Fruit fly (Drosophila melanogaster) whole organism, prepupa: ENCODE results near the gene CG9986.

Experiments
- Blimp-1 ChIP-seq: fragments of 200-800 bp; sonication (Bioruptor generic); optimal IDR thresholded peaks from 3 replicates; lab custom pipeline; 2017; ENCODE audit warnings: missing biosample characterization, missing genetic modification characterization, mild to moderate bottlenecking, moderate library complexity, missing genetic modification reagents
- CG11294 ChIP-seq: fragments of 200-800 bp; sonication (Bioruptor generic); IDR thresholded peaks from 2 replicates; pipeline ENCODE4 v1.3.6; 2022; ENCODE audit warnings: missing biosample characterization, missing genetic modification characterization
- CG11902 ChIP-seq: fragments of 200-800 bp; sonication (Bioruptor generic); optimal IDR thresholded peaks from 3 replicates; lab custom pipeline; 2016; ENCODE audit warnings: missing biosample characterization, missing genetic modification characterization
- CG15336 ChIP-seq: fragments of 200-800 bp; sonication (Bioruptor generic); IDR thresholded peaks from 2 replicates; pipeline ENCODE4 v1.3.6; 2022; ENCODE audit warnings: missing biosample characterization, missing genetic modification characterization
- CG16779 ChIP-seq: fragments of 200-800 bp; sonication (Bioruptor generic); optimal IDR thresholded peaks from 3 replicates; lab custom pipeline; 2017; ENCODE audit warnings: missing biosample characterization, mild to moderate bottlenecking, missing genetic modification characterization
- CG3032 ChIP-seq: fragments of 200-800 bp; optimal IDR thresholded peaks from 2 replicates; lab custom pipeline; 2019; ENCODE audit warnings: missing biosample characterization, mild to moderate bottlenecking, missing genetic modification characterization, moderate library complexity
- CG32006 ChIP-seq: fragments of 200-800 bp; sonication (Bioruptor generic); optimal IDR thresholded peaks from 3 replicates; lab custom pipeline; 2017; ENCODE audit warnings: missing biosample characterization, mild to moderate bottlenecking, missing genetic modification characterization
- CG3919 ChIP-seq: fragments of 200-800 bp; sonication (Bioruptor generic); optimal IDR thresholded peaks from 3 replicates; lab custom pipeline; 2016; ENCODE audit warnings: missing biosample characterization, missing genetic modification characterization
- CG4318 ChIP-seq: fragments of 200-800 bp; sonication (Bioruptor generic); optimal IDR thresholded peaks from 3 replicates; lab custom pipeline; 2017; ENCODE audit warnings: missing biosample characterization, mild to moderate bottlenecking, missing genetic modification characterization
- CG6163 ChIP-seq: fragments of 200-800 bp; sonication (Bioruptor generic); IDR thresholded peaks from 3 replicates; pipeline ENCODE4 v1.3.6; 2022; ENCODE audit warnings: missing biosample characterization, missing genetic modification characterization
- CG6276 ChIP-seq: fragments of 200-800 bp; sonication (Bioruptor generic); optimal IDR thresholded peaks from 2 replicates; lab custom pipeline; 2017; ENCODE audit warnings: missing biosample characterization, mild to moderate bottlenecking, missing genetic modification characterization
- CG6808 ChIP-seq: fragments of 200-800 bp; sonication (Bioruptor generic); optimal IDR thresholded peaks from 3 replicates; lab custom pipeline; 2017; ENCODE audit warnings: missing biosample characterization, missing genetic modification characterization, mild to moderate bottlenecking, moderate library complexity, missing genetic modification reagents
- CG6854 ChIP-seq: fragments of 200-800 bp; sonication (Bioruptor generic); optimal IDR thresholded peaks from 2 replicates; lab custom pipeline; 2017; ENCODE audit warnings: missing biosample characterization, mild to moderate bottlenecking, missing genetic modification characterization
- CG7368 ChIP-seq: fragments of 200-800 bp; sonication (Bioruptor generic); optimal IDR thresholded peaks from 3 replicates; lab custom pipeline; 2016; ENCODE audit warnings: missing biosample characterization, missing genetic modification characterization
- CG8119 ChIP-seq: fragments of 200-800 bp; sonication (Bioruptor generic); IDR thresholded peaks from 3 replicates; pipeline ENCODE4 v1.3.6; 2022; ENCODE audit warnings: missing biosample characterization, missing genetic modification characterization
- CG8319 ChIP-seq: fragments of 200-800 bp; sonication (Bioruptor generic); optimal IDR thresholded peaks from 3 replicates; lab custom pipeline; 2016; ENCODE audit warnings: missing biosample characterization, missing genetic modification characterization
- CG8632 ChIP-seq: fragments of 200-800 bp; sonication (Bioruptor generic); optimal IDR thresholded peaks from 3 replicates; lab custom pipeline; 2016; ENCODE audit warnings: missing biosample characterization, missing genetic modification characterization
- CG9139 ChIP-seq: fragments of 200-800 bp; sonication (Bioruptor generic); optimal IDR thresholded peaks from 3 replicates; lab custom pipeline; 2017; ENCODE audit warnings: missing biosample characterization, mild to moderate bottlenecking, missing genetic modification characterization
- Eip78C ChIP-seq: fragments of 200-800 bp; sonication (Bioruptor generic); peaks from one replicate; lab custom pipeline; 2016; ENCODE audit warnings: missing biosample characterization, missing genetic modification characterization
- Eip93F ChIP-seq: fragments of 200-800 bp; sonication (Bioruptor generic); optimal IDR thresholded peaks from 2 replicates; lab custom pipeline; 2016; ENCODE audit warnings: missing biosample characterization, mild to moderate bottlenecking, missing genetic modification characterization
- Gug ChIP-seq: fragments of 200-800 bp; sonication (Bioruptor generic); IDR thresholded peaks from 2 replicates; pipeline ENCODE4 v1.3.6; 2022; ENCODE audit warnings: missing biosample characterization, missing genetic modification characterization
- Hr38 ChIP-seq: sonication (Bioruptor generic); optimal IDR thresholded peaks from 2 replicates; lab custom pipeline; 2016; ENCODE audit warnings: missing biosample characterization, missing genetic modification characterization
- Hr39 ChIP-seq: fragments of 200-800 bp; sonication (Bioruptor generic); optimal IDR thresholded peaks from 2 replicates; lab custom pipeline; 2016; ENCODE audit warnings: missing biosample characterization, missing genetic modification characterization
- Hr4 ChIP-seq: fragments of 200-800 bp; sonication (Bioruptor generic); optimal IDR thresholded peaks from 3 replicates; lab custom pipeline; 2016; ENCODE audit warnings: missing biosample characterization, missing genetic modification characterization
- Met ChIP-seq: fragments of 200-800 bp; sonication (Bioruptor generic); optimal IDR thresholded peaks from 3 replicates; lab custom pipeline; 2016; ENCODE audit warnings: missing biosample characterization, missing genetic modification characterization
- OdsH ChIP-seq: fragments of 200-800 bp; sonication (Bioruptor generic); optimal IDR thresholded peaks from 3 replicates; lab custom pipeline; 2016; ENCODE audit warnings: missing biosample characterization, missing genetic modification characterization
- Sox14 ChIP-seq: fragments of 200-800 bp; sonication (Bioruptor generic); optimal IDR thresholded peaks from 3 replicates; lab custom pipeline; 2016; ENCODE audit warnings: missing biosample characterization, missing genetic modification characterization
- cyc ChIP-seq: fragments of 200-800 bp; sonication (Bioruptor generic); optimal IDR thresholded peaks from 3 replicates; lab custom pipeline; 2016; ENCODE audit warnings: missing biosample characterization, missing genetic modification characterization
- dac ChIP-seq: fragments of 200-800 bp; sonication (Bioruptor generic); optimal IDR thresholded peaks from 2 replicates; lab custom pipeline; 2017; ENCODE audit warnings: missing biosample characterization, mild to moderate bottlenecking, missing genetic modification characterization
- dsx ChIP-seq: fragments of 200-800 bp; optimal IDR thresholded peaks from 3 replicates; lab custom pipeline; 2019; ENCODE audit warnings: missing biosample characterization, mild to moderate bottlenecking, missing genetic modification characterization, moderate library complexity; ENCODE audit not compliant: poor library complexity, severe bottlenecking
- eg ChIP-seq: fragments of 200-800 bp; sonication (Bioruptor generic); IDR thresholded peaks from 3 replicates; pipeline ENCODE4 v1.3.6; 2022; ENCODE audit warnings: missing biosample characterization, missing genetic modification characterization
- esn ChIP-seq: fragments of 200-800 bp; sonication (Bioruptor generic); optimal IDR thresholded peaks from 2 replicates; lab custom pipeline; 2016; ENCODE audit warnings: missing biosample characterization, mild to moderate bottlenecking, missing genetic modification characterization, moderate library complexity
- fd59A ChIP-seq: fragments of 200-800 bp; sonication (Bioruptor generic); optimal IDR thresholded peaks from 2 replicates; lab custom pipeline; 2017; ENCODE audit warnings: missing biosample characterization, mild to moderate bottlenecking, missing genetic modification characterization, missing genetic modification reagents
- fd85E ChIP-seq: fragments of 200-800 bp; sonication (Bioruptor generic); optimal IDR thresholded peaks from 3 replicates; lab custom pipeline; 2016; ENCODE audit warnings: missing biosample characterization, missing genetic modification characterization
- fkh ChIP-seq: fragments of 200-800 bp; sonication (Bioruptor generic); optimal IDR thresholded peaks from 3 replicates; lab custom pipeline; 2017; ENCODE audit warnings: missing biosample characterization, mild to moderate bottlenecking, missing genetic modification characterization, moderate library complexity
- salr ChIP-seq, 2 experiments: fragments of 200-800 bp; sonication (Bioruptor generic); optimal IDR thresholded peaks; 3 replicates each; lab custom pipeline; 2016 to 2018; ENCODE audit warnings: missing biosample characterization in 2 of 2, missing genetic modification characterization in 2 of 2, mild to moderate bottlenecking in 1 of 2
- spab ChIP-seq: fragments of 200-800 bp; sonication (Bioruptor generic); optimal IDR thresholded peaks from 2 replicates; lab custom pipeline; 2017; ENCODE audit warnings: missing biosample characterization, mild to moderate bottlenecking, missing genetic modification characterization, missing genetic modification reagents
- ss ChIP-seq, 2 experiments: fragments of 200-800 bp; sonication (Bioruptor generic); optimal IDR thresholded peaks; 2 replicates in 1 of 2; 3 replicates in 1 of 2; lab custom pipeline; 2017 to 2018; ENCODE audit warnings: mild to moderate bottlenecking in 2 of 2, missing biosample characterization in 2 of 2, missing genetic modification characterization in 2 of 2, moderate library complexity in 1 of 2
- topi ChIP-seq: fragments of 200-800 bp; sonication (Bioruptor generic); optimal IDR thresholded peaks from 3 replicates; lab custom pipeline; 2016; ENCODE audit warnings: missing biosample characterization, missing genetic modification characterization

The CG9986 gene

dm6 chr3R:28629186-28629979, 23.5 kb downstream of the CG9986 start (continued):
- TF ChIP-seq ss (GFP tag; optimal IDR thresholded peaks at IDR 0.05; lab: Kevin White, UChicago) (peak in 1 of 2 experiments; percentile 37), CG3919 (GFP tag; lab: Kevin White, UChicago) (peak; percentile 43), dac (GFP tag; lab: Kevin White, UChicago) (no peak), Met (GFP tag; lab: Kevin White, UChicago) (peak; percentile 36), CG9139 (GFP tag; lab: Kevin White, UChicago) (no peak), esn (GFP tag; lab: Kevin White, UChicago) (peak; percentile 55), CG6854 (GFP tag; lab: Kevin White, UChicago) (no peak), spab (no peak), CG11294 (GFP tag; lab: Robert Waterston, UW) (no peak), Hr38 (no peak), CG11902 (GFP tag; lab: Kevin White, UChicago) (no peak), topi (GFP tag; lab: Kevin White, UChicago) (no peak), OdsH (peak; percentile 76), CG6276 (GFP tag; lab: Kevin White, UChicago) (no peak), Eip93F (GFP tag; lab: Kevin White, UChicago) (no peak), CG6163 (GFP tag; lab: Robert Waterston, UW) (peak; percentile 54), fkh (no peak), Blimp-1 (GFP tag; lab: Kevin White, UChicago) (peak; percentile 14), CG16779 (tag; lab: Kevin White, UChicago) (no peak), Sox14 (GFP tag; lab: Kevin White, UChicago) (peak; percentile 32), fd59A (GFP tag; lab: Kevin White, UChicago) (peak; percentile 33), CG8119 (no peak), CG7368 (GFP tag; lab: Kevin White, UChicago) (no peak), CG8632 (GFP tag; lab: Kevin White, UChicago) (peak; percentile 45), fd85E (no peak), CG3032 (tag; lab: Kevin White, UChicago) (peak; percentile 54), Hr39 (peak; percentile 38), Gug (no peak), CG6808 (GFP tag; lab: Kevin White, UChicago) (peak; percentile 53), CG4318 (GFP tag; lab: Kevin White, UChicago) (peak; percentile 38)

DNA sequence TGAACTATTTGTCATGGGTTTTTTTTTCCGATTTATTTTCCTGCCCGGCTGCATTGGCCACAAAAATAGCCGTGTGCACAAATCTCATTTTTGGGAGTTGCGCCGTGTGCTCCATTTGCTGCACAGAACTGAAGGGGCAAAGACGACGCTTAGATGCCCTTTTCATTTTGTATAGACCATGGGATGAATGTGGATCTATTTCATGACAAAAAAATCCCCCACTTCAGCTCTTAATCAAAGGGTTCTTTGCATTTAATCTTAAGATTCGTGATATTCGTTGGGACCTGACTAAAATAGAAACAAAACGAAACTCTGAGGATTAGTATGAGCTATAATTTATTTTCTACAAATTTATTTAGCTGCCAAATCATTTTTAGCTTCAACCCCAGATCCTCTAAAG, 24.2 kb downstream of the CG9986 start:
- no peak for TF ChIP-seq salr (GFP tag; optimal IDR thresholded peaks at IDR 0.05; lab: Kevin White, UChicago)
- no peak for TF ChIP-seq dsx
- TF ChIP-seq Eip78C, result peak; percentile 46
- no peak for TF ChIP-seq CG3032 (tag; lab: Kevin White, UChicago)
- TF ChIP-seq Hr38, result no peak
- peak; percentile 13 for TF ChIP-seq Hr4
- TF ChIP-seq cyc (GFP tag; lab: Kevin White, UChicago), result peak; percentile 5
- 0 out of 3 replicates have a peak, but pooled peaks have one; percentile 13 for TF ChIP-seq CG8119
- no peak for TF ChIP-seq CG6163 (GFP tag; lab: Robert Waterston, UW)
- TF ChIP-seq CG32006 (GFP tag; lab: Kevin White, UChicago), result peak; percentile 30
- no peak for TF ChIP-seq CG8319 (GFP tag; lab: Kevin White, UChicago)

dm6 chr3R:28630861-28631260, 25.0 kb downstream of the CG9986 start:
- TF ChIP-seq CG8119 (peak; percentile 68; the same call in 2 of the 3 replicates), CG15336 (peak; percentile 56), CG6276 (GFP tag; lab: Kevin White, UChicago) (peak; percentile 48), dsx (no peak), eg (GFP tag; lab: Robert Waterston, UW) (peak; percentile 55; the same call in 1 of the 3 replicates)
- TF ChIP-seq, all 60 proteins: peak for 4
